Worm (Caenorhabditis elegans): Measurements from ENCODE around the gene F36F12.1.

DNA sequence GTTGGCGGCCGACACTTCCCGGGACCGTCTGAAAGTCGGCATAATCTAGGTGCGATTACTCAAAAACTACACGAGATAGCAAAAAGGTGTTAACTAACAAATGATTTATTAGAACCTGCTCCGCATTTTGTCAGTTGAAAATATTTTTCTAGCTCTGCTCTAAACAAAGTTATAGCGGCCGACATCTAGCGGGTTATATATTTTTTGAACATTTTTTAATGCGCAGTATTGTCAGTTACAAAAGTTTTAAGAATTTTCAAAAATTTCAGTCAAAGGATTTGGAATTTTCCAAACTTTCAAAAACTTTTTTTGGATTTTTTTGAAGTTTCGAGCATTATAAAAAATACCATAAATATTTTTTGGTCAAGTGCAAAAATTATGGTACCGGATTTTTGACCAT is 21.7 kb downstream of the F36F12.1 start:
- TF ChIP-seq hmg-4 (GFP tag; optimal IDR thresholded peaks at IDR 0.05) (no peak), aly-1 (tag; optimal IDR thresholded peaks at IDR 0.05) (no peak), ama-1 (optimal IDR thresholded peaks at IDR 0.05) (no peak), flt-1 (GFP tag; IDR thresholded peaks at IDR 0.05) (no peak), hnd-1 (tag; optimal IDR thresholded peaks at IDR 0.05) (no peak), ceh-36 (tag; optimal IDR thresholded peaks at IDR 0.05) (no peak), F13C5.2 (tag; optimal IDR thresholded peaks at IDR 0.05) (no peak), tbx-11 (GFP tag; IDR thresholded peaks at IDR 0.05) (no peak), ets-7 (tag; optimal IDR thresholded peaks at IDR 0.05) (no peak)

Measured in whole organism, early embryonic.